Worm (Caenorhabditis elegans) whole organism, L1 larva: ENCODE measurements around the gene nas-29.
"Not testable (repeated sequence)": the region's sequence is repeated elsewhere in the genome, so short reads cannot be mapped to it uniquely, and the experiment has no call there.

Experiments used
- C16A3.4 ChIP-seq: fragments of 150-350 bp; optimal IDR thresholded peaks from 2 replicates; lab custom pipeline; 2014; ENCODE audit warnings: missing biosample characterization, missing genetic modification characterization
- C34B4.2 ChIP-seq: sonication (generic microtip); optimal IDR thresholded peaks from 2 replicates; lab custom pipeline; 2017; ENCODE audit warnings: mild to moderate bottlenecking, missing genetic modification characterization, missing compliant biosample characterization
- F16B12.6 ChIP-seq: fragments of 150-350 bp; optimal IDR thresholded peaks from 2 replicates; lab custom pipeline; 2014; ENCODE audit warnings: missing biosample characterization, missing genetic modification characterization
- ama-1 ChIP-seq: fragments of 150-350 bp; optimal IDR thresholded peaks from 2 replicates; lab custom pipeline; 2014
- blmp-1 ChIP-seq: fragments of 150-350 bp; optimal IDR thresholded peaks from 2 replicates; lab custom pipeline; 2014; ENCODE audit warnings: missing biosample characterization, missing genetic modification characterization
- ceh-82 ChIP-seq, 3 experiments: fragments of 150-350 bp in 1 of 3; sonication (generic microtip) in 2 of 3; optimal IDR thresholded peaks; 2 replicates each; lab custom pipeline; 2014 to 2017; ENCODE audit warnings: missing biosample characterization in 3 of 3, missing genetic modification characterization in 3 of 3
- ceh-88 ChIP-seq: fragments of 200-800 bp; sonication (Bioruptor generic); IDR thresholded peaks from 2 replicates; pipeline ENCODE4 v1.3.6; 2022; ENCODE audit warnings: missing genetic modification characterization, missing compliant biosample characterization
- ceh-90 ChIP-seq: sonication (generic microtip); optimal IDR thresholded peaks from 2 replicates; lab custom pipeline; 2016; ENCODE audit warnings: missing genetic modification characterization, missing compliant biosample characterization
- ces-1 ChIP-seq: fragments of 150-350 bp; optimal IDR thresholded peaks from 2 replicates; lab custom pipeline; 2014; ENCODE audit warnings: missing biosample characterization, missing genetic modification reagents, missing genetic modification characterization
- dpl-1 ChIP-seq, 3 experiments: fragments of 150-350 bp in 2 of 3; sonication (generic microtip) in 1 of 3; optimal IDR thresholded peaks; 2 replicates each; lab custom pipeline; 2014 to 2017; ENCODE audit warnings: missing biosample characterization in 3 of 3, missing genetic modification characterization in 3 of 3, missing genetic modification reagents in 3 of 3
- efl-1 ChIP-seq, 4 experiments: fragments of 150-350 bp; optimal IDR thresholded peaks in 3 of 4; peaks in 1 of 4; 1 replicate in 1 of 4; 2 replicates in 3 of 4; lab custom pipeline; 2014; ENCODE audit warnings: missing biosample characterization in 2 of 4, missing genetic modification characterization in 2 of 4, missing genetic modification reagents in 2 of 4
- efl-3 ChIP-seq: fragments of 200-800 bp; sonication (Bioruptor generic); optimal IDR thresholded peaks from 2 replicates; lab custom pipeline; 2018; ENCODE audit warnings: mild to moderate bottlenecking, missing genetic modification characterization, missing compliant biosample characterization
- egl-13 ChIP-seq: sonication (generic microtip); optimal IDR thresholded peaks from 2 replicates; lab custom pipeline; 2016; ENCODE audit warnings: missing genotype, missing genetic modification reagents, missing genetic modification characterization, missing compliant biosample characterization
- egl-27 ChIP-seq, 2 experiments: fragments of 150-350 bp in 1 of 2; sonication (generic microtip); optimal IDR thresholded peaks; 3 replicates each; lab custom pipeline; 2017 to 2018; ENCODE audit warnings: missing biosample characterization in 2 of 2, missing genetic modification characterization in 2 of 2, missing genetic modification reagents in 2 of 2
- elt-2 ChIP-seq: sonication (generic microtip); optimal IDR thresholded peaks from 2 replicates; lab custom pipeline; 2016; ENCODE audit warnings: missing genetic modification characterization, mild to moderate bottlenecking, inconsistent platforms, missing compliant biosample characterization, missing genetic modification reagents
- elt-3 ChIP-seq, 6 experiments: fragments of 150-350 bp in 1 of 6; sonication (generic microtip); optimal IDR thresholded peaks; 2 replicates each; lab custom pipeline; 2017 to 2018; ENCODE audit warnings: missing biosample characterization in 6 of 6, missing genetic modification characterization in 6 of 6, inconsistent platforms in 1 of 6
- fkh-10 ChIP-seq: sonication (generic microtip); optimal IDR thresholded peaks from 2 replicates; lab custom pipeline; 2017; ENCODE audit warnings: missing biosample characterization, missing genetic modification reagents, missing genetic modification characterization
- fkh-4 ChIP-seq: sonication (generic microtip); optimal IDR thresholded peaks from 2 replicates; lab custom pipeline; 2016; ENCODE audit warnings: missing compliant biosample characterization, missing genetic modification characterization, borderline replicate concordance
- fkh-8 ChIP-seq: sonication (generic microtip); optimal IDR thresholded peaks from 2 replicates; lab custom pipeline; 2016; ENCODE audit warnings: mild to moderate bottlenecking, missing genetic modification characterization, missing compliant biosample characterization
- grh-1 ChIP-seq: fragments of 200-800 bp; sonication (Bioruptor generic); IDR thresholded peaks from 2 replicates; pipeline ENCODE4 v1.3.6; 2022; ENCODE audit warnings: missing genetic modification reagents, missing genetic modification characterization, missing compliant biosample characterization
- irx-1 ChIP-seq: sonication (generic microtip); optimal IDR thresholded peaks from 2 replicates; lab custom pipeline; 2016; ENCODE audit warnings: missing genetic modification characterization, missing compliant biosample characterization
- jun-1 ChIP-seq: fragments of 150-350 bp; optimal IDR thresholded peaks from 2 replicates; lab custom pipeline; 2014; ENCODE audit warnings: missing biosample characterization, missing genetic modification reagents, missing genetic modification characterization
- lin-13 ChIP-seq: fragments of 150-350 bp; optimal IDR thresholded peaks from 2 replicates; lab custom pipeline; 2014; ENCODE audit warnings: missing biosample characterization, missing genetic modification reagents, missing genetic modification characterization
- lin-35 ChIP-seq, 2 experiments: fragments of 150-350 bp; optimal IDR thresholded peaks; 2 replicates each; lab custom pipeline; 2014; ENCODE audit warnings: missing biosample characterization in 2 of 2, missing genetic modification characterization in 2 of 2, missing genetic modification reagents in 2 of 2
- lsy-2 ChIP-seq, 2 experiments: fragments of 150-350 bp; optimal IDR thresholded peaks; 2 replicates each; lab custom pipeline; 2014; ENCODE audit warnings: missing biosample characterization in 2 of 2, missing genetic modification characterization in 2 of 2
- mdl-1 ChIP-seq, 2 experiments: fragments of 150-350 bp; optimal IDR thresholded peaks; 2 replicates each; lab custom pipeline; 2014 to 2017; ENCODE audit warnings: missing biosample characterization in 2 of 2, missing genetic modification characterization in 2 of 2, inconsistent platforms in 1 of 2
- mef-2 ChIP-seq: fragments of 150-350 bp; optimal IDR thresholded peaks from 2 replicates; lab custom pipeline; 2014; ENCODE audit warnings: missing biosample characterization, missing genetic modification characterization
- nhr-11 ChIP-seq: fragments of 150-350 bp; optimal IDR thresholded peaks from 2 replicates; lab custom pipeline; 2014; ENCODE audit warnings: missing biosample characterization, missing genetic modification characterization
- nhr-12 ChIP-seq: sonication (generic microtip); optimal IDR thresholded peaks from 2 replicates; lab custom pipeline; 2017; ENCODE audit warnings: missing biosample characterization, missing genetic modification characterization
- nhr-20 ChIP-seq: sonication (generic microtip); optimal IDR thresholded peaks from 2 replicates; lab custom pipeline; 2016; ENCODE audit warnings: mild to moderate bottlenecking, missing genetic modification characterization, missing compliant biosample characterization
- nhr-28 ChIP-seq: fragments of 150-350 bp; optimal IDR thresholded peaks from 2 replicates; lab custom pipeline; 2014; ENCODE audit warnings: missing biosample characterization, missing genetic modification characterization
- nhr-47 ChIP-seq: sonication (generic microtip); optimal IDR thresholded peaks from 2 replicates; lab custom pipeline; 2016; ENCODE audit warnings: mild to moderate bottlenecking, missing genetic modification characterization, moderate library complexity, missing compliant biosample characterization
- nhr-76 ChIP-seq: sonication (generic microtip); optimal IDR thresholded peaks from 2 replicates; lab custom pipeline; 2017; ENCODE audit warnings: missing biosample characterization, missing genetic modification characterization
- nhr-77 ChIP-seq: fragments of 150-350 bp; optimal IDR thresholded peaks from 2 replicates; lab custom pipeline; 2014; ENCODE audit warnings: missing biosample characterization, missing genetic modification characterization
- pax-3 ChIP-seq: fragments of 200-800 bp; sonication (Bioruptor generic); optimal IDR thresholded peaks from 2 replicates; lab custom pipeline; 2018; ENCODE audit warnings: mild to moderate bottlenecking, missing genetic modification characterization, moderate library complexity, missing compliant biosample characterization
- skn-1 ChIP-seq: fragments of 150-350 bp; optimal IDR thresholded peaks from 2 replicates; lab custom pipeline; 2014; ENCODE audit warnings: missing biosample characterization, missing genetic modification characterization
- sox-4 ChIP-seq: sonication (generic microtip); optimal IDR thresholded peaks from 2 replicates; lab custom pipeline; 2016; ENCODE audit warnings: missing genetic modification characterization, missing compliant biosample characterization
- sup-37 ChIP-seq: fragments of 200-800 bp; sonication (Bioruptor generic); optimal IDR thresholded peaks from 2 replicates; lab custom pipeline; 2018; ENCODE audit warnings: mild to moderate bottlenecking, missing genetic modification characterization, missing compliant biosample characterization
- swsn-7 ChIP-seq: sonication (generic microtip); optimal IDR thresholded peaks from 2 replicates; lab custom pipeline; 2016; ENCODE audit warnings: missing genetic modification characterization, missing compliant biosample characterization
- tlp-1 ChIP-seq: fragments of 150-350 bp; optimal IDR thresholded peaks from 2 replicates; lab custom pipeline; 2014; ENCODE audit warnings: missing biosample characterization, missing genetic modification characterization
- unc-30 ChIP-seq: sonication (generic microtip); optimal IDR thresholded peaks from 2 replicates; lab custom pipeline; 2017; ENCODE audit warnings: missing biosample characterization, missing genetic modification characterization
- unc-62 ChIP-seq: fragments of 150-350 bp; optimal IDR thresholded peaks from 2 replicates; lab custom pipeline; 2014; ENCODE audit warnings: missing biosample characterization, missing genetic modification reagents, missing genetic modification characterization
- unc-86 ChIP-seq: sonication (generic microtip); optimal IDR thresholded peaks from 2 replicates; lab custom pipeline; 2016; ENCODE audit warnings: missing genetic modification characterization, missing compliant biosample characterization
- unc-98 ChIP-seq: fragments of 200-800 bp; sonication (Bioruptor generic); IDR thresholded peaks from 2 replicates; pipeline ENCODE4 v1.3.6; 2022; ENCODE audit warnings: missing genetic modification characterization, missing compliant biosample characterization
- zag-1 ChIP-seq: fragments of 150-350 bp; optimal IDR thresholded peaks from 2 replicates; lab custom pipeline; 2014; ENCODE audit warnings: missing biosample characterization, missing genetic modification characterization
- ztf-11 ChIP-seq, 2 experiments: sonication (generic microtip); optimal IDR thresholded peaks; 2 replicates each; lab custom pipeline; 2016 to 2017; ENCODE audit warnings: missing genetic modification characterization in 2 of 2, missing biosample characterization in 1 of 2, missing compliant biosample characterization in 1 of 2
- ztf-4 ChIP-seq: fragments of 150-350 bp; optimal IDR thresholded peaks from 2 replicates; lab custom pipeline; 2014; ENCODE audit warnings: missing biosample characterization, missing genetic modification characterization

The nas-29 gene

ce11 chrII:5115235-5115634 is 26.6 kb downstream of the nas-29 start, which contains the start of gene msp-74:
TSS of gene msp-74 (minus strand) at chrII:5115335.
- not testable (repeated sequence) for TF ChIP-seq nhr-12 (tag; lab: Kevin White, UChicago); unc-98 (GFP tag; lab: Robert Waterston, UW); nhr-20 (tag; lab: Kevin White, UChicago)

- TF ChIP-seq unc-30 (tag; lab: Kevin White, UChicago) (no peak), dpl-1 (GFP tag; optimal IDR thresholded peaks at IDR 0.05; lab: Kevin White, UChicago) (no peak), ztf-11 (tag; optimal IDR thresholded peaks at IDR 0.05; lab: Kevin White, UChicago) (no peak), tlp-1 (tag; lab: Kevin White, UChicago) (no peak), unc-62 (no peak), F16B12.6 (no peak), ztf-4 (tag; lab: Kevin White, UChicago) (no peak), egl-13 (tag; lab: Kevin White, UChicago) (no peak), egl-27 (tag; optimal IDR thresholded peaks at IDR 0.05; lab: Kevin White, UChicago) (no peak), nhr-76 (no peak), elt-3 (tag; optimal IDR thresholded peaks at IDR 0.05; lab: Kevin White, UChicago) (no peak), jun-1 (tag; lab: Kevin White, UChicago) (no peak)
Measured at ce11 chrII:5112082-5112481, 29.8 kb downstream of the nas-29 start, which contains the start of gene F09C12.8. TSS of gene F09C12.8 (plus strand) at chrII:5112382.

ce11 chrII:5109693-5110092 is 32.1 kb downstream of the nas-29 start, which contains the start of gene F09C12.2:
TSS of gene F09C12.2 (plus strand) at chrII:5110012.
- TF ChIP-seq elt-2 (peak; percentile 82), efl-1 (optimal IDR thresholded peaks at IDR 0.05; lab: Kevin White, UChicago) (no peak), efl-1 (GFP tag; optimal IDR thresholded peaks at IDR 0.05 in 1 of 2; lab: Kevin White, UChicago) (peak in 1 of 2 experiments; percentile 72), nhr-28 (no peak), C16A3.4 (tag; lab: Kevin White, UChicago) (no peak)

ce11 chrII:5105020-5105419 is 36.8 kb downstream of the nas-29 start:
- TF ChIP-seq ceh-82 (tag; optimal IDR thresholded peaks at IDR 0.05; lab: Kevin White, UChicago) (peak; percentile 43 to 78 (median 52)), fkh-4 (tag; lab: Kevin White, UChicago) (no peak), mef-2 (tag; lab: Kevin White, UChicago) (no peak), lin-13 (GFP tag; lab: Kevin White, UChicago) (no peak), blmp-1 (tag; lab: Kevin White, UChicago) (peak; percentile 29), nhr-47 (tag; lab: Kevin White, UChicago) (peak; percentile 81), C34B4.2 (tag; lab: Kevin White, UChicago) (no peak), swsn-7 (tag; lab: Kevin White, UChicago) (peak; percentile 63), lsy-2 (tag; optimal IDR thresholded peaks at IDR 0.05; lab: Kevin White, UChicago) (peak; percentile 66 to 83), sup-37 (no peak), nhr-12 (tag; lab: Kevin White, UChicago) (no peak), sox-4 (tag; lab: Kevin White, UChicago) (peak; percentile 8), grh-1 (GFP tag; lab: Robert Waterston, UW) (no peak), skn-1 (tag; lab: Kevin White, UChicago) (peak; percentile 84), ces-1 (GFP tag; lab: Kevin White, UChicago) (no peak), unc-98 (GFP tag; lab: Robert Waterston, UW) (no peak), unc-86 (tag; lab: Kevin White, UChicago) (peak; percentile 41), fkh-10 (GFP tag; lab: Kevin White, UChicago) (peak; percentile 51), ztf-4 (tag; lab: Kevin White, UChicago) (no peak), irx-1 (tag; lab: Kevin White, UChicago) (peak; percentile 5), efl-3 (GFP tag; lab: Kevin White, UChicago) (peak; percentile 3), zag-1 (no peak), ceh-88 (GFP tag; lab: Robert Waterston, UW) (peak; percentile 30; the same call in 1 of the 2 replicates), pax-3 (peak; percentile 32), nhr-11 (tag; lab: Kevin White, UChicago) (no peak), tlp-1 (tag; lab: Kevin White, UChicago) (no peak), nhr-77 (peak; percentile 68), ceh-90 (tag; lab: Kevin White, UChicago) (no peak), mdl-1 (tag; optimal IDR thresholded peaks at IDR 0.05; lab: Kevin White, UChicago) (peak in 1 of 2 experiments; percentile 66), ama-1 (lab: Kevin White, UChicago) (peak; percentile 60), fkh-8 (tag; lab: Kevin White, UChicago) (peak; percentile 68), lin-35 (GFP tag; optimal IDR thresholded peaks at IDR 0.05; lab: Kevin White, UChicago) (peak; percentile 60 to 82)
